Worm (Caenorhabditis elegans) whole organism, young adult: ENCODE results near the gene ptrn-1.
A peak's percentile ranks its signal among the peaks of the same experiment; 100 is the strongest.

Experiments used
- B0035.1 ChIP-seq: sonication (generic microtip); optimal IDR thresholded peaks from 2 replicates; lab custom pipeline; 2016; ENCODE audit warnings: missing genetic modification characterization, mild to moderate bottlenecking, missing compliant biosample characterization, missing genotype, missing genetic modification reagents
- B0261.1 ChIP-seq: sonication (generic microtip); optimal IDR thresholded peaks from 2 replicates; lab custom pipeline; 2016; ENCODE audit warnings: mild to moderate bottlenecking, missing genetic modification characterization, moderate library complexity, missing compliant biosample characterization
- F33H1.4 ChIP-seq: fragments of 200-800 bp; sonication (Bioruptor generic); IDR thresholded peaks from 2 replicates; pipeline ENCODE4 v1.3.6; 2022; ENCODE audit warnings: missing genetic modification reagents, missing genetic modification characterization, missing compliant biosample characterization
- F52B5.7 ChIP-seq: sonication (generic microtip); optimal IDR thresholded peaks from 2 replicates; lab custom pipeline; 2016; ENCODE audit warnings: mild to moderate bottlenecking, missing genetic modification characterization, missing compliant biosample characterization
- Y53G8AR.9 ChIP-seq: fragments of 200-800 bp; sonication (Bioruptor generic); conservative IDR thresholded peaks from 2 replicates; pipeline ENCODE4 v1.3.6; 2022; ENCODE audit warnings: missing genetic modification reagents, missing genetic modification characterization, missing compliant biosample characterization
- Y56A3A.18 ChIP-seq: fragments of 200-800 bp; sonication (Bioruptor generic); IDR thresholded peaks from 2 replicates; pipeline ENCODE4 v1.3.6; 2022; ENCODE audit warnings: missing genetic modification reagents, missing genetic modification characterization, missing compliant biosample characterization
- Y67H2A.10 ChIP-seq: fragments of 200-800 bp; sonication (Bioruptor generic); conservative IDR thresholded peaks from 2 replicates; pipeline ENCODE4 v1.3.6; 2022; ENCODE audit warnings: missing genetic modification reagents, missing genetic modification characterization, missing compliant biosample characterization
- ZK185.1 ChIP-seq: sonication (generic microtip); optimal IDR thresholded peaks from 2 replicates; lab custom pipeline; 2016; ENCODE audit warnings: mild to moderate bottlenecking, missing genetic modification characterization, missing compliant biosample characterization; ENCODE audit not compliant: poor library complexity, severe bottlenecking
- akir-1 ChIP-seq: fragments of 200-800 bp; sonication (Bioruptor generic); optimal IDR thresholded peaks from 2 replicates; lab custom pipeline; 2018; ENCODE audit warnings: mild to moderate bottlenecking, missing genetic modification characterization, moderate library complexity, missing compliant biosample characterization
- atf-7 ChIP-seq: sonication (generic microtip); optimal IDR thresholded peaks from 2 replicates; lab custom pipeline; 2017; ENCODE audit warnings: mild to moderate bottlenecking, missing genetic modification characterization, missing compliant biosample characterization
- cebp-2 ChIP-seq: fragments of 200-800 bp; sonication (Bioruptor generic); IDR thresholded peaks from 2 replicates; pipeline ENCODE4 v1.3.6; 2022; ENCODE audit warnings: missing genetic modification characterization, missing compliant biosample characterization
- ceh-40 ChIP-seq: fragments of 200-800 bp; sonication (Bioruptor generic); IDR thresholded peaks from 2 replicates; pipeline ENCODE4 v1.3.6; 2022; ENCODE audit warnings: missing genetic modification characterization, missing compliant biosample characterization
- dox-1 ChIP-seq: fragments of 200-800 bp; sonication (Bioruptor generic); IDR thresholded peaks from 2 replicates; pipeline ENCODE4 v1.3.6; 2022; ENCODE audit warnings: missing genetic modification reagents, missing genetic modification characterization, missing compliant biosample characterization
- dpl-1 ChIP-seq: fragments of 150-350 bp; optimal IDR thresholded peaks from 2 replicates; lab custom pipeline; 2014; ENCODE audit warnings: missing biosample characterization, missing genetic modification reagents, missing genetic modification characterization
- efl-1 ChIP-seq: fragments of 150-350 bp; optimal IDR thresholded peaks from 2 replicates; lab custom pipeline; 2014; ENCODE audit warnings: missing biosample characterization, missing genetic modification reagents, missing genetic modification characterization
- egl-18 ChIP-seq: fragments of 200-800 bp; sonication (Bioruptor generic); IDR thresholded peaks from 2 replicates; pipeline ENCODE4 v1.3.6; 2022; ENCODE audit warnings: missing genetic modification reagents, missing genetic modification characterization, missing compliant biosample characterization
- fkh-3 ChIP-seq: sonication (generic microtip); optimal IDR thresholded peaks from 2 replicates; lab custom pipeline; 2016; ENCODE audit warnings: mild to moderate bottlenecking, missing genetic modification characterization, missing compliant biosample characterization
- hlh-26 ChIP-seq: fragments of 200-800 bp; sonication (Bioruptor generic); conservative IDR thresholded peaks from 2 replicates; pipeline ENCODE4 v1.3.6; 2022; ENCODE audit warnings: missing genetic modification reagents, missing genetic modification characterization, missing compliant biosample characterization
- hrde-1 ChIP-seq: sonication (generic microtip); optimal IDR thresholded peaks from 2 replicates; lab custom pipeline; 2016; ENCODE audit warnings: missing genetic modification characterization, mild to moderate bottlenecking, missing compliant biosample characterization, moderate library complexity, missing genotype, missing genetic modification reagents, borderline replicate concordance
- lag-1 ChIP-seq: fragments of 200-800 bp; sonication (Bioruptor generic); IDR thresholded peaks from 2 replicates; pipeline ENCODE4 v1.3.6; 2022; ENCODE audit warnings: missing genetic modification reagents, missing genetic modification characterization, missing compliant biosample characterization
- lsl-1 ChIP-seq: fragments of 200-800 bp; sonication (Bioruptor generic); optimal IDR thresholded peaks from 2 replicates; lab custom pipeline; 2018; ENCODE audit warnings: mild to moderate bottlenecking, missing genetic modification characterization, moderate library complexity, missing compliant biosample characterization
- madf-10 ChIP-seq: sonication (generic microtip); optimal IDR thresholded peaks from 2 replicates; lab custom pipeline; 2016; ENCODE audit warnings: mild to moderate bottlenecking, missing genetic modification characterization, missing compliant biosample characterization
- madf-3 ChIP-seq: fragments of 200-800 bp; sonication (Bioruptor generic); IDR thresholded peaks from 2 replicates; pipeline ENCODE4 v1.3.6; 2022; ENCODE audit warnings: missing genetic modification reagents, missing genetic modification characterization, missing compliant biosample characterization
- mel-28 ChIP-seq: sonication (generic microtip); optimal IDR thresholded peaks from 2 replicates; lab custom pipeline; 2016; ENCODE audit warnings: borderline replicate concordance, mild to moderate bottlenecking, missing genetic modification characterization, missing compliant biosample characterization
- mes-4 ChIP-seq: sonication (generic microtip); optimal IDR thresholded peaks from 2 replicates; lab custom pipeline; 2016; ENCODE audit warnings: missing genotype, missing genetic modification characterization, missing compliant biosample characterization
- nfya-1 ChIP-seq: sonication (generic microtip); optimal IDR thresholded peaks from 2 replicates; lab custom pipeline; 2017; ENCODE audit warnings: antibody characterized with exemption, missing compliant biosample characterization, missing genetic modification characterization, borderline replicate concordance; ENCODE audit not compliant: insufficient read depth
- nhr-120 ChIP-seq: fragments of 200-800 bp; sonication (Bioruptor generic); IDR thresholded peaks from 2 replicates; pipeline ENCODE4 v1.3.6; 2022; ENCODE audit warnings: missing genetic modification characterization, missing compliant biosample characterization
- nhr-179 ChIP-seq: sonication (generic microtip); optimal IDR thresholded peaks from 2 replicates; lab custom pipeline; 2016; ENCODE audit warnings: mild to moderate bottlenecking, missing genetic modification characterization, missing compliant biosample characterization
- nhr-80 ChIP-seq: sonication (generic microtip); optimal IDR thresholded peaks from 2 replicates; lab custom pipeline; 2016; ENCODE audit warnings: missing genetic modification characterization, missing compliant biosample characterization
- pha-4 ChIP-seq: fragments of 150-350 bp; sonication (generic microtip); optimal IDR thresholded peaks from 2 replicates; lab custom pipeline; 2014; ENCODE audit warnings: missing biosample characterization, missing genetic modification reagents, missing genetic modification characterization
- repo-1 ChIP-seq: sonication (generic microtip); optimal IDR thresholded peaks from 2 replicates; lab custom pipeline; 2017; ENCODE audit warnings: mild to moderate bottlenecking, missing genetic modification characterization, missing compliant biosample characterization
- snpc-4 ChIP-seq, 5 experiments: fragments of 150-350 bp in 1 of 5; sonication (generic microtip) in 4 of 5; optimal IDR thresholded peaks; 2 replicates each; lab custom pipeline; 2014 to 2018; ENCODE audit warnings: missing genetic modification characterization in 5 of 5, missing biosample characterization in 3 of 5, antibody characterized with exemption in 2 of 5, mild to moderate bottlenecking in 2 of 5, missing compliant biosample characterization in 2 of 5, missing genotype in 2 of 5, moderate library complexity in 2 of 5, missing genetic modification reagents in 1 of 5
- unc-130 ChIP-seq: sonication (generic microtip); optimal IDR thresholded peaks from 2 replicates; lab custom pipeline; 2016; ENCODE audit warnings: missing genetic modification reagents, missing genetic modification characterization, missing compliant biosample characterization
- xnd-1 ChIP-seq: sonication (generic microtip); optimal IDR thresholded peaks from 2 replicates; lab custom pipeline; 2016; ENCODE audit warnings: missing genotype, missing genetic modification reagents, missing genetic modification characterization, missing compliant biosample characterization
- zim-3 ChIP-seq: sonication (generic microtip); optimal IDR thresholded peaks from 2 replicates; lab custom pipeline; 2017; ENCODE audit warnings: mild to moderate bottlenecking, missing genetic modification characterization, moderate library complexity, missing compliant biosample characterization
- ztf-25 ChIP-seq: fragments of 200-800 bp; sonication (Bioruptor generic); IDR thresholded peaks from 2 replicates; pipeline ENCODE4 v1.3.6; 2022; ENCODE audit warnings: missing genetic modification reagents, missing genetic modification characterization, missing compliant biosample characterization
- ztf-6 ChIP-seq: fragments of 200-800 bp; sonication (Bioruptor generic); IDR thresholded peaks from 2 replicates; pipeline ENCODE4 v1.3.6; 2022; ENCODE audit warnings: missing genetic modification reagents, missing genetic modification characterization, missing compliant biosample characterization

The ptrn-1 gene

DNA sequence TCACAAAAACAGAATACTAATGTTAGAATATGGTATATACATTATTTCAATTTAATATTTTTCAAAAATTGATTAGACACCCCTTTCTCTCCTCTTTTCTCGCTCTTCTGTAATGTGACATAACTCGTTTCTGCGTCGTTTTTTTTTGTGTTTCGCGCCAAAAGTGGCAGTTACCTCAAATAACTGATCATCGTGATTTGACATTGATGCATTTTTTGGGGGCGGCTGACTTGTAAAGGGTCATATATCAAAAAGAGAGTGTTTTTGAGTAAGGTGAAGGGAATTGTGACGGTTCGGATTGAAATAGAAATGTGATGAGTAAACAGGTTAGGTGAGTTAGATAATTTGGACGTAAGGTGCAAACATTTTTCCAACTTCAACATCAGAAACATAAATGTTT is 32.0 kb downstream of the ptrn-1 start:
- no peak for TF ChIP-seq lag-1 (GFP tag; lab: Robert Waterston, UW)
- no peak for TF ChIP-seq snpc-4 (GFP tag; optimal IDR thresholded peaks at IDR 0.05; lab: Kevin White, UChicago)
- no peak for TF ChIP-seq snpc-4 (tag; optimal IDR thresholded peaks at IDR 0.05; lab: Kevin White, UChicago)
- no peak for TF ChIP-seq madf-10
- no peak for TF ChIP-seq nfya-1 (tag; lab: Kevin White, UChicago)
- no peak for TF ChIP-seq F52B5.7 (tag; lab: Kevin White, UChicago)

DNA sequence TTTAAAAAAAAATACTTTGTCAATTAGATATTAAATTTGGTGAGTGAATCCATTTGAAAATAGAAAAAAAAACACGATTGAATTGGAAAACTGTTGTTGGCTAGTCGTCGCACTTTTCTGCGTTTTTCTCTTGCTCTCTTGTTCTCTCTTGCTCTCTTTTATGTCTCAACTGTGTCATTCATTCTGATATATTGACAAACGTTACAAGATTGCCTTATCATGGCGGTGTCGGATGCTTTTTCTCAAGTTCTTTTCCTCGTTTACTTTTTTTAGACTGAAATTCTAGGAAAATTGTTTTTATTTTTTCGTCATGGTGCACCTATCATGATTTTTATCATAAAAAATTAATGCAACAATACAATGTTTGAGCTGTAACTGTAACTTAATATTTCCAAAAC is 34.1 kb downstream of the ptrn-1 start:
- TF ChIP-seq snpc-4 (GFP tag; optimal IDR thresholded peaks at IDR 0.05; lab: Kevin White, UChicago) (no peak), snpc-4 (tag; optimal IDR thresholded peaks at IDR 0.05; lab: Kevin White, UChicago) (peak in 2 of 4 experiments; percentile 2 to 57), dpl-1 (GFP tag; lab: Kevin White, UChicago) (no peak), nhr-80 (peak; percentile 77)

DNA sequence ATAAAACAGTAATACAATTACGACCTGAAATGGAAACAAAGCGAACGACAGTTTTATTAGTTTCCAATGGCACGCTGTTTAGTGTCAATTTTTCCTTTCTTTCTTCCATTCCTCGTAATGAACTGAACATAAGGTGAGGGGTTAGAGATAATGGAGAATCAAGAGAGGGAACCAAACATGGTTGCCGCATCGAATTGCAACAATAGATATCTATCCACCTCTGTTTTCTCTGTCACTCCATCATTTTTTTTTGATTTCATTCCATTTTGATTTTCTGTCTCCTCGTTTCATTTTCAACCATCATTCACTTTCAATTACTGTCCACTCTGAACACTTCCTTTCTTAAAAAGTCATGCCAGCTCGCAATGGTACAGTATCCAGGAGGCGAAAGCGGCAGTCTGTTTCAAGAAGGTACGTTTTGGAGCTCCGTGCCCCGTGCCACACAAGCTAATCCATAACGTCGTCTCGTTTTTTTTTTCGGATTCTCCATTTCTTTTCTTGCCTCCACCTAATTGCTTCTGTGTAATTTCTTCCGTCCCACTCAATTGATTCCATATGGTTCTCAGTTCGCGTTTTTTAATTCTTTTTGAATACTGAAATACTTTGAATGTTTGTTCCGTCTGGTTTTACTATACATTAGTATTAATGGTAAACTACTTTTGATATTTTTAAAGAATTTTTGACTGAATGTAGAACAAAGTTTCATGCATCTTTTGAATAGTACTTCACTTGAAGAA is 34.7 kb downstream of the ptrn-1 start:
- TF ChIP-seq egl-18, result no peak
- no peak for TF ChIP-seq akir-1
- peak; percentile 19 for TF ChIP-seq ZK185.1
- TF ChIP-seq Y67H2A.10 (GFP tag; lab: Robert Waterston, UW), result no peak
- peak; percentile 48 for TF ChIP-seq nhr-80

DNA sequence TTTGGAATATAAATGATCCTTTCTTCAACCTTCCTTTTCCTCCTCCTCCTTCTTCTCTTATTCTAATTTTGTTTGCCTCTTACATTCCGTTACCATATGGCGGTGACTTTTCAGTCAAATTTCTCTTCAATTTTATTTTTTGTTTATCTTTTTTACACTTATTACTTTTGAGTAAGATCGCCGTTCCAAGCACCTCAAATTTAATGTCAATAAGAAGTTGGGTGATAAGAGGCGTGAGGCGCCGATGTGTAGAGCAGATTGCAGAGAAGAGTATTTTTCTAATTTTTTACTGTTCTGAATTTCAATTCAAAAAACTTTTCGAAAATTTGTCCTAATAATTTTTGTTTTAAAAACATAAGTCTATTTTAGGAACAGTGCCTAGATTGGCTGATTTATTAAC is 35.6 kb downstream of the ptrn-1 start:
- TF ChIP-seq F52B5.7 (tag; lab: Kevin White, UChicago) (no peak), xnd-1 (tag; lab: Kevin White, UChicago) (no peak), F33H1.4 (GFP tag; lab: Robert Waterston, UW) (no peak), cebp-2 (GFP tag; lab: Robert Waterston, UW) (no peak), akir-1 (no peak), B0035.1 (tag; lab: Kevin White, UChicago) (no peak)
- TF ChIP-seq, all 124 proteins: peak for 0

DNA sequence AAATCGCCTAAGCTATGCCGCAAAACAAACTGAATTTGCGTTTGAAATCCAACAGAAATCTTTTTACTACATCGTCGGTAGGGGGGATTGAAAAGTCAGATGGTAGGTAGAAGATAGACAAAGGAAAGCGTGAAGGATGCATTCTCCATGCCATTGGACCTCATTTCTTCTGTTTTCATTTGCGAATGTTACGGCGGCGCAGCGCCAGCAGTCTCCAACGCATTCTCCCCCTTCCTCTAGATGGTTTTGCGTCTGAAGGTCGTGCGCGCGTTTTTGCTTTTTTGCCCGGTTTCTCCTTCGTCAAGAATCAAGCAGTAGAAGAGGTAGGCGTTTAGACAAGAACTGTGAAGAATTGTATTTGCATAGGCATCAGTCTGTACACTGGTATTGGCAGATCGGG is 36.5 kb downstream of the ptrn-1 start:
- TF ChIP-seq mes-4 (tag; lab: Kevin White, UChicago) (no peak), dpl-1 (GFP tag; lab: Kevin White, UChicago) (no peak), nhr-120 (GFP tag; lab: Robert Waterston, UW) (no peak), Y53G8AR.9 (GFP tag; lab: Robert Waterston, UW) (no peak), Y56A3A.18 (GFP tag; lab: Robert Waterston, UW) (no peak)

DNA sequence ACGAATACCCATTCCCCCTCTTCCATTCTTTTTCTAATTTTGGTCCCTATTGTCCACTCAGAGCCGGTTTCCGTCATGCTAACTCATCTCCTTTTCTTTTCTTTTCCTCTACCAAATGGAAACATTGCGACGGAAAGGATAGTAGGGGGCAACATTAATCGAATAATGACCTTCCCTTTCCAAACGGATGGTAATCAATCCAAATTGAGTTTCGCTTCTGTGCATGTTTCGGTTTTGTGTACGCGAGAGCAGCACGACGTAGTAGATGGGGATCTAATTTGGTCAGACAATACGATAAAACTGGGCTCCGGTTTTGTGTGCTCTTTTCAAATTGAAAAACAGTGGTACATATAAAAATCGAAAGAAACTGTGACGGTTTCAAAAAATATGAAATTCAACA is 38.6 kb downstream of the ptrn-1 start:
- no peak for TF ChIP-seq fkh-3 (tag; lab: Kevin White, UChicago)
- no peak for TF ChIP-seq lsl-1 (GFP tag; lab: Kevin White, UChicago)
- no peak for TF ChIP-seq unc-130
- TF ChIP-seq efl-1 (GFP tag; lab: Kevin White, UChicago), result no peak
- TF ChIP-seq nhr-179 (tag; lab: Kevin White, UChicago), result no peak
- no peak for TF ChIP-seq atf-7 (tag; lab: Kevin White, UChicago)
- no peak for TF ChIP-seq zim-3 (tag; lab: Kevin White, UChicago)

DNA sequence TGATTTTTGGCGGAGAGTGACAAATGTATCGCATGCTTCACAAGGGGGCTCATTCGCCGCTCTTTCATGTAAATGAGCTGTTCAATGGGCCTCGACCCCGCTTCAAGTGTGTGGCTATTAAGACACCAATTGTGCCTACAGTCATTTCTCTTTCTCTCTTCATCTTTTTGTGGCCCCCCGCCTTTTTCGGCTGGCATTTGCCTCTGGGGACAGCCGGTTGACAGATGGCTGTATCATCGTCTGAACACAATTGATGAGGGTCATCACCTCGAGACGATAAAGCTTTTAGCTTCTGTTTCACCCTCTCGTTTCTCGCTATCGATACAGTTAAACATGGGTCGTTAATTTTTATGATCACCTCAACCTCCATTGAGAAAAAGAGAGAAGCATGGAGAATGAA is 41.7 kb downstream of the ptrn-1 start:
- TF ChIP-seq hlh-26 (GFP tag; lab: Robert Waterston, UW) (no peak), dox-1 (no peak), dpl-1 (GFP tag; lab: Kevin White, UChicago) (no peak), mel-28 (tag; lab: Kevin White, UChicago) (no peak), madf-3 (no peak), pha-4 (tag; lab: Kevin White, UChicago) (no peak), repo-1 (tag; lab: Kevin White, UChicago) (no peak), B0261.1 (no peak), ztf-6 (no peak), ceh-40 (GFP tag; lab: Robert Waterston, UW) (no peak), hrde-1 (tag; lab: Kevin White, UChicago) (no peak), nfya-1 (tag; lab: Kevin White, UChicago) (no peak), zim-3 (tag; lab: Kevin White, UChicago) (no peak), ztf-25 (no peak)
